Worm (Caenorhabditis elegans) whole organism, L4 larva: Measurements from ENCODE around the gene bed-3.
"Not testable (repeated sequence)": the region's sequence is repeated elsewhere in the genome, so short reads cannot be mapped to it uniquely, and the experiment has no call there.

Source experiments
- F49E8.2 ChIP-seq: sonication (generic microtip); optimal IDR thresholded peaks from 2 replicates; lab custom pipeline; 2016; ENCODE audit warnings: missing compliant biosample characterization, mild to moderate bottlenecking, missing genetic modification characterization, borderline replicate concordance
- ceh-82 ChIP-seq: sonication (generic microtip); optimal IDR thresholded peaks from 2 replicates; lab custom pipeline; 2017; ENCODE audit warnings: missing biosample characterization, missing genetic modification characterization
- dpl-1 ChIP-seq: fragments of 150-350 bp; optimal IDR thresholded peaks from 2 replicates; lab custom pipeline; 2014; ENCODE audit warnings: missing biosample characterization, missing genetic modification reagents, missing genetic modification characterization
- jun-1 ChIP-seq: fragments of 150-350 bp; optimal IDR thresholded peaks from 2 replicates; lab custom pipeline; 2014; ENCODE audit warnings: missing biosample characterization, missing genetic modification reagents, missing genetic modification characterization
- mxl-2 ChIP-seq: fragments of 200-800 bp; sonication (Bioruptor generic); conservative IDR thresholded peaks from 2 replicates; pipeline ENCODE4 v1.3.6; 2022; ENCODE audit warnings: missing genetic modification reagents, missing genetic modification characterization, missing compliant biosample characterization
- nhr-77 ChIP-seq: fragments of 150-350 bp; optimal IDR thresholded peaks from 2 replicates; lab custom pipeline; 2014; ENCODE audit warnings: missing biosample characterization, missing genetic modification characterization
- set-16 ChIP-seq: fragments of 200-800 bp; sonication (Bioruptor generic); IDR thresholded peaks from 2 replicates; pipeline ENCODE4 v1.3.6; 2022; ENCODE audit warnings: missing genetic modification reagents, missing genetic modification characterization, missing compliant biosample characterization
- snpc-4 ChIP-seq: fragments of 150-350 bp; optimal IDR thresholded peaks from 2 replicates; lab custom pipeline; 2014; ENCODE audit warnings: missing biosample characterization, missing genetic modification characterization
- unc-62 ChIP-seq, 3 experiments: fragments of 150-350 bp in 1 of 3; sonication (generic microtip); optimal IDR thresholded peaks in 2 of 3; peaks in 1 of 3; 1 replicate in 1 of 3; 2 replicates in 2 of 3; lab custom pipeline; 2014 to 2017; ENCODE audit warnings: missing biosample characterization in 3 of 3, missing genetic modification characterization in 3 of 3, missing genetic modification reagents in 3 of 3, missing genotype in 1 of 3

- not testable (repeated sequence) for TF ChIP-seq mxl-2 (GFP tag; lab: Robert Waterston, UW); unc-62 (GFP tag; optimal IDR thresholded peaks at IDR 0.05 in 1 of 2; lab: Kevin White, UChicago); unc-62 (tag; optimal IDR thresholded peaks at IDR 0.05; lab: Kevin White, UChicago); F49E8.2 (tag; lab: Kevin White, UChicago); ceh-82; snpc-4 (tag; lab: Kevin White, UChicago); jun-1 (tag; lab: Kevin White, UChicago); nhr-77 (tag; lab: Kevin White, UChicago); dpl-1 (GFP tag; lab: Kevin White, UChicago); set-16 (GFP tag; lab: Robert Waterston, UW)
These were observed 22.7 kb upstream of the bed-3 start, which contains the start of gene sss-1 for ce11 chrIV:9893649-9894048.
